Fruit fly (Drosophila melanogaster) whole organism, embryonic: ENCODE data around the gene PH4alphaEFB.
A peak's percentile ranks its signal among the peaks of the same experiment; 100 is the strongest.

ENCODE experiments used
- B-H2 ChIP-seq: fragments of 200-800 bp; sonication (Bioruptor generic); optimal IDR thresholded peaks from 2 replicates; lab custom pipeline; 2018; ENCODE audit warnings: missing biosample characterization, mild to moderate bottlenecking, missing genetic modification characterization
- Blimp-1 ChIP-seq: fragments of 200-800 bp; sonication (Bioruptor generic); optimal IDR thresholded peaks from 3 replicates; lab custom pipeline; 2018; ENCODE audit warnings: missing biosample characterization, missing genetic modification characterization, mild to moderate bottlenecking, moderate library complexity, missing genetic modification reagents
- Bteb2 ChIP-seq: fragments of 200-800 bp; sonication (Bioruptor generic); optimal IDR thresholded peaks from 2 replicates; lab custom pipeline; 2016; ENCODE audit warnings: missing biosample characterization, missing genetic modification characterization
- CG10209 ChIP-seq: fragments of 200-800 bp; sonication (Bioruptor generic); optimal IDR thresholded peaks from 3 replicates; lab custom pipeline; 2017; ENCODE audit warnings: missing biosample characterization, mild to moderate bottlenecking, missing genetic modification characterization, missing genetic modification reagents
- CG10979 ChIP-seq: fragments of 200-800 bp; sonication (Bioruptor generic); optimal IDR thresholded peaks from 2 replicates; lab custom pipeline; 2018; ENCODE audit warnings: missing biosample characterization, mild to moderate bottlenecking, missing genetic modification characterization, moderate library complexity
- CG11560 ChIP-seq: fragments of 200-800 bp; sonication (Bioruptor generic); IDR thresholded peaks from 3 replicates; pipeline ENCODE4 v1.3.6; 2022; ENCODE audit warnings: missing biosample characterization, missing genetic modification characterization
- CG1233 ChIP-seq: fragments of 200-800 bp; sonication (Bioruptor generic); optimal IDR thresholded peaks from 4 replicates; lab custom pipeline; 2018; ENCODE audit warnings: missing biosample characterization, mild to moderate bottlenecking, missing genetic modification characterization
- CG13123 ChIP-seq: fragments of 200-800 bp; sonication (Bioruptor generic); optimal IDR thresholded peaks from 2 replicates; lab custom pipeline; 2016; ENCODE audit warnings: missing biosample characterization, missing genetic modification characterization
- CG13287 ChIP-seq: fragments of 200-800 bp; sonication (Bioruptor generic); IDR thresholded peaks from 2 replicates; pipeline ENCODE4 v1.3.6; 2022; ENCODE audit warnings: missing biosample characterization, missing genetic modification characterization; ENCODE audit not compliant: partially characterized antibody
- CG13296 ChIP-seq: fragments of 200-800 bp; sonication (Bioruptor generic); optimal IDR thresholded peaks from 3 replicates; lab custom pipeline; 2018; ENCODE audit warnings: missing biosample characterization, mild to moderate bottlenecking, missing genetic modification characterization
- CG14710 ChIP-seq: fragments of 200-800 bp; sonication (Bioruptor generic); optimal IDR thresholded peaks from 3 replicates; lab custom pipeline; 2019; ENCODE audit warnings: missing biosample characterization, mild to moderate bottlenecking, missing genetic modification characterization, moderate library complexity
- CG15011 ChIP-seq: fragments of 200-800 bp; sonication (Bioruptor generic); optimal IDR thresholded peaks from 3 replicates; lab custom pipeline; 2018; ENCODE audit warnings: missing biosample characterization, mild to moderate bottlenecking, missing genetic modification characterization
- CG1529 ChIP-seq: fragments of 200-800 bp; sonication (Bioruptor generic); optimal IDR thresholded peaks from 3 replicates; lab custom pipeline; 2018; ENCODE audit warnings: missing biosample characterization, missing genetic modification characterization
- CG17385 ChIP-seq: fragments of 200-800 bp; sonication (Bioruptor generic); optimal IDR thresholded peaks from 3 replicates; lab custom pipeline; 2018; ENCODE audit warnings: missing biosample characterization, mild to moderate bottlenecking, missing genetic modification characterization
- CG2116 ChIP-seq: fragments of 200-800 bp; sonication (Bioruptor generic); optimal IDR thresholded peaks from 3 replicates; lab custom pipeline; 2018; ENCODE audit warnings: missing biosample characterization, mild to moderate bottlenecking, missing genetic modification characterization
- CG2120 ChIP-seq: fragments of 200-800 bp; sonication (Bioruptor generic); optimal IDR thresholded peaks from 3 replicates; lab custom pipeline; 2016; ENCODE audit warnings: missing biosample characterization, missing genetic modification characterization
- CG30020 ChIP-seq: fragments of 200-800 bp; optimal IDR thresholded peaks from 2 replicates; lab custom pipeline; 2019; ENCODE audit warnings: missing biosample characterization, mild to moderate bottlenecking, missing genetic modification characterization, moderate library complexity
- CG3065 ChIP-seq: fragments of 200-800 bp; sonication (Bioruptor generic); optimal IDR thresholded peaks from 2 replicates; lab custom pipeline; 2016; ENCODE audit warnings: missing biosample characterization, missing genetic modification characterization
- CG34376 ChIP-seq: fragments of 200-800 bp; sonication (Bioruptor generic); optimal IDR thresholded peaks from 2 replicates; lab custom pipeline; 2018; ENCODE audit warnings: missing biosample characterization, mild to moderate bottlenecking, missing genetic modification characterization
- CG34422 ChIP-seq: fragments of 200-800 bp; sonication (Bioruptor generic); IDR thresholded peaks from 3 replicates; pipeline ENCODE4 v1.3.6; 2022; ENCODE audit warnings: missing biosample characterization, missing genetic modification characterization
- CG3726 ChIP-seq: fragments of 200-800 bp; sonication (Bioruptor generic); IDR thresholded peaks from 3 replicates; pipeline ENCODE4, ENCODE4 v1.3.6; 2022; ENCODE audit warnings: missing biosample characterization, missing genetic modification characterization
- CG3838 ChIP-seq: fragments of 200-800 bp; sonication (Bioruptor generic); optimal IDR thresholded peaks from 3 replicates; lab custom pipeline; 2016; ENCODE audit warnings: missing biosample characterization, missing genetic modification characterization
- CG3995 ChIP-seq: fragments of 200-800 bp; sonication (Bioruptor generic); optimal IDR thresholded peaks from 3 replicates; lab custom pipeline; 2016; ENCODE audit warnings: missing biosample characterization, missing genetic modification characterization
- CG4282 ChIP-seq: fragments of 200-800 bp; sonication (Bioruptor generic); optimal IDR thresholded peaks from 2 replicates; lab custom pipeline; 2016; ENCODE audit warnings: missing biosample characterization, missing genetic modification characterization
- CG4707 ChIP-seq: fragments of 200-800 bp; sonication (Bioruptor generic); optimal IDR thresholded peaks from 2 replicates; lab custom pipeline; 2018; ENCODE audit warnings: missing biosample characterization, mild to moderate bottlenecking, missing genetic modification characterization, moderate library complexity
- CG6689 ChIP-seq: fragments of 200-800 bp; sonication (Bioruptor generic); IDR thresholded peaks from 2 replicates; pipeline ENCODE4 v1.3.6; 2022; ENCODE audit warnings: missing biosample characterization, missing genetic modification characterization
- CG7357 ChIP-seq: fragments of 200-800 bp; sonication (Bioruptor generic); IDR thresholded peaks from 3 replicates; pipeline ENCODE4 v1.3.6; 2022; ENCODE audit warnings: missing biosample characterization, missing genetic modification characterization
- D ChIP-seq, 2 experiments: fragments of 200-800 bp in 1 of 2; fragments of >200 bp in 1 of 2; sonication (Bioruptor generic) in 1 of 2; optimal IDR thresholded peaks; 2 replicates in 1 of 2; 3 replicates in 1 of 2; lab custom pipeline; 2017; ENCODE audit warnings: mild to moderate bottlenecking in 1 of 2, missing biosample characterization in 1 of 2, missing genetic modification characterization in 1 of 2, missing genetic modification reagents in 1 of 2
- Dip3 ChIP-seq: fragments of 200-800 bp; sonication (Bioruptor generic); optimal IDR thresholded peaks from 3 replicates; lab custom pipeline; 2016; ENCODE audit warnings: missing biosample characterization, missing genetic modification characterization
- Hr39 ChIP-seq: fragments of >200 bp; optimal IDR thresholded peaks from 2 replicates; lab custom pipeline; 2017
- Lim3 ChIP-seq: fragments of 200-800 bp; sonication (Bioruptor generic); IDR thresholded peaks from 2 replicates; pipeline ENCODE4 v1.3.6; 2022; ENCODE audit warnings: missing biosample characterization, missing genetic modification characterization
- Med ChIP-seq: fragments of 200-800 bp; sonication (Bioruptor generic); peaks from one replicate; lab custom pipeline; 2016; ENCODE audit warnings: missing biosample characterization, missing genetic modification characterization, mild to moderate bottlenecking, inconsistent platforms, moderate library complexity
- Meics ChIP-seq: fragments of 200-800 bp; sonication (Bioruptor generic); optimal IDR thresholded peaks from 2 replicates; lab custom pipeline; 2017; ENCODE audit warnings: missing biosample characterization, mild to moderate bottlenecking, missing genetic modification characterization
- Mes4 ChIP-seq: fragments of 200-800 bp; sonication (Bioruptor generic); optimal IDR thresholded peaks from 2 replicates; lab custom pipeline; 2016; ENCODE audit warnings: missing biosample characterization, missing genetic modification characterization
- Ptx1 ChIP-seq: fragments of 200-800 bp; sonication (Bioruptor generic); IDR thresholded peaks from 2 replicates; pipeline ENCODE4 v1.3.6; 2022; ENCODE audit warnings: missing biosample characterization, missing genetic modification characterization
- TFAM ChIP-seq: fragments of 200-800 bp; sonication (Bioruptor generic); optimal IDR thresholded peaks from 2 replicates; lab custom pipeline; 2017; ENCODE audit warnings: missing biosample characterization, missing genetic modification characterization, inconsistent platforms
- Vsx1 ChIP-seq: fragments of 200-800 bp; sonication (Bioruptor generic); optimal IDR thresholded peaks from 2 replicates; lab custom pipeline; 2017; ENCODE audit warnings: missing biosample characterization, mild to moderate bottlenecking, missing genetic modification characterization, missing genetic modification reagents
- aop ChIP-seq: fragments of 200-800 bp; sonication (Bioruptor generic); IDR thresholded peaks from 2 replicates; pipeline ENCODE4 v1.3.6; 2022; ENCODE audit warnings: missing biosample characterization, missing genetic modification characterization
- chinmo ChIP-seq: fragments of 200-800 bp; sonication (Bioruptor generic); IDR thresholded peaks from 4 replicates; pipeline ENCODE4 v1.3.6; 2022; ENCODE audit warnings: missing biosample characterization, missing genetic modification characterization; ENCODE audit not compliant: partially characterized antibody
- dmrt11E ChIP-seq: fragments of 200-800 bp; sonication (Bioruptor generic); optimal IDR thresholded peaks from 3 replicates; lab custom pipeline; 2018; ENCODE audit warnings: missing biosample characterization, mild to moderate bottlenecking, missing genetic modification characterization, moderate library complexity
- ham ChIP-seq: fragments of 200-800 bp; sonication (Bioruptor generic); IDR thresholded peaks from 2 replicates; pipeline ENCODE4 v1.3.6; 2022; ENCODE audit warnings: missing biosample characterization, missing genetic modification characterization
- lab ChIP-seq: fragments of 200-800 bp; sonication (Bioruptor generic); optimal IDR thresholded peaks from 3 replicates; lab custom pipeline; 2017; ENCODE audit warnings: missing biosample characterization, missing genetic modification characterization, mild to moderate bottlenecking, moderate library complexity, missing genetic modification reagents
- nerfin-2 ChIP-seq: fragments of 200-800 bp; sonication (Bioruptor generic); IDR thresholded peaks from 2 replicates; pipeline ENCODE4 v1.3.6; 2022; ENCODE audit warnings: missing biosample characterization, missing genetic modification characterization; ENCODE audit not compliant: partially characterized antibody
- nmo ChIP-seq: fragments of 200-800 bp; sonication (Bioruptor generic); optimal IDR thresholded peaks from 2 replicates; lab custom pipeline; 2018; ENCODE audit warnings: missing biosample characterization, mild to moderate bottlenecking, missing genetic modification characterization, moderate library complexity
- org-1 ChIP-seq: fragments of 200-800 bp; sonication (Bioruptor generic); optimal IDR thresholded peaks from 2 replicates; lab custom pipeline; 2017; ENCODE audit warnings: missing biosample characterization, missing genetic modification characterization
- pb ChIP-seq: fragments of 200-800 bp; sonication (Bioruptor generic); optimal IDR thresholded peaks from 3 replicates; lab custom pipeline; 2016; ENCODE audit warnings: missing biosample characterization, missing genetic modification characterization
- slou ChIP-seq: fragments of 200-800 bp; sonication (Bioruptor generic); optimal IDR thresholded peaks from 3 replicates; lab custom pipeline; 2016; ENCODE audit warnings: missing biosample characterization, missing genetic modification characterization
- sqz ChIP-seq: fragments of 200-800 bp; sonication (Bioruptor generic); optimal IDR thresholded peaks from 3 replicates; lab custom pipeline; 2018; ENCODE audit warnings: missing biosample characterization, mild to moderate bottlenecking, missing genetic modification characterization
- stc ChIP-seq: fragments of 200-800 bp; sonication (Bioruptor generic); IDR thresholded peaks from 2 replicates; pipeline ENCODE4 v1.3.6; 2022; ENCODE audit warnings: missing biosample characterization, missing genetic modification characterization
- tgo ChIP-seq: fragments of 200-800 bp; sonication (Bioruptor generic); IDR thresholded peaks from 3 replicates; pipeline ENCODE4 v1.3.6; 2022; ENCODE audit warnings: missing biosample characterization, missing genetic modification characterization
- tin ChIP-seq: fragments of 200-800 bp; sonication (Bioruptor generic); optimal IDR thresholded peaks from 3 replicates; lab custom pipeline; 2016; ENCODE audit warnings: missing biosample characterization, missing genetic modification characterization
- vvl ChIP-seq: fragments of 200-800 bp; sonication (Bioruptor generic); IDR thresholded peaks from 2 replicates; pipeline ENCODE4 v1.3.6; 2022; ENCODE audit warnings: missing biosample characterization, missing genetic modification characterization

Gene PH4alphaEFB

dm6 chr3R:30489797-30490196 lies 23.9 kb downstream of the PH4alphaEFB start, which contains the start of gene PH4alphaSG2 (continued):
- TF ChIP-seq CG34422 (GFP tag; lab: Robert Waterston, UW) (no peak), CG2120 (peak; percentile 61), vvl (GFP tag; lab: Robert Waterston, UW) (no peak), Bteb2 (GFP tag; lab: Kevin White, UChicago) (no peak), dmrt11E (tag; lab: Kevin White, UChicago) (no peak), CG34376 (GFP tag; lab: Kevin White, UChicago) (no peak), Blimp-1 (GFP tag; lab: Kevin White, UChicago) (peak; percentile 11), Ptx1 (GFP tag; lab: Robert Waterston, UW) (no peak), CG13287 (GFP tag; lab: Robert Waterston, UW) (no peak), Vsx1 (no peak), CG13123 (GFP tag; lab: Kevin White, UChicago) (no peak), B-H2 (peak; percentile 19), tgo (GFP tag; lab: Robert Waterston, UW) (no peak), slou (GFP tag; lab: Kevin White, UChicago) (no peak), CG4707 (GFP tag; lab: Kevin White, UChicago) (peak; percentile 8), CG1233 (GFP tag; lab: Kevin White, UChicago) (no peak), Hr39 (lab: Kevin White, UChicago) (no peak), CG3838 (no peak), org-1 (GFP tag; lab: Kevin White, UChicago) (no peak), aop (GFP tag; lab: Robert Waterston, UW) (no peak), CG2116 (GFP tag; lab: Kevin White, UChicago) (no peak), CG13296 (no peak), CG30020 (tag; lab: Kevin White, UChicago) (no peak), chinmo (GFP tag; lab: Robert Waterston, UW) (no peak), CG14710 (tag; lab: Kevin White, UChicago) (no peak), nmo (GFP tag; lab: Kevin White, UChicago) (no peak), ham (GFP tag; lab: Robert Waterston, UW) (no peak), Meics (no peak), tin (GFP tag; lab: Kevin White, UChicago) (no peak), stc (GFP tag; lab: Robert Waterston, UW) (no peak), CG3726 (GFP tag; lab: Robert Waterston, UW) (no peak), Lim3 (no peak), CG10979 (tag; lab: Kevin White, UChicago) (no peak), nerfin-2 (GFP tag; lab: Robert Waterston, UW) (no peak), Med (GFP tag; lab: Kevin White, UChicago) (no peak), lab (GFP tag; lab: Kevin White, UChicago) (peak; percentile 71), Dip3 (GFP tag; lab: Kevin White, UChicago) (no peak), pb (GFP tag; lab: Kevin White, UChicago) (no peak), CG3065 (GFP tag; lab: Kevin White, UChicago) (no peak), D (optimal IDR thresholded peaks at IDR 0.05; lab: Kevin White, UChicago) (no peak), D (GFP tag; optimal IDR thresholded peaks at IDR 0.05; lab: Kevin White, UChicago) (no peak), CG17385 (GFP tag; lab: Kevin White, UChicago) (no peak), CG10209 (GFP tag; lab: Kevin White, UChicago) (peak; percentile 14), CG6689 (no peak), CG15011 (GFP tag; lab: Kevin White, UChicago) (no peak), Mes4 (GFP tag; lab: Kevin White, UChicago) (no peak), CG7357 (GFP tag; lab: Robert Waterston, UW) (no peak), CG11560 (tag; lab: Robert Waterston, UW) (no peak), sqz (GFP tag; lab: Kevin White, UChicago) (no peak), TFAM (GFP tag; lab: Kevin White, UChicago) (no peak), CG1529 (GFP tag; lab: Kevin White, UChicago) (no peak), CG4282 (GFP tag; lab: Kevin White, UChicago) (no peak), CG3995 (GFP tag; lab: Kevin White, UChicago) (no peak)
